Fruit fly (Drosophila melanogaster): ENCODE results near the gene qua.
A peak's percentile ranks its signal among the peaks of the same experiment; 100 is the strongest.

qua gene

DNA sequence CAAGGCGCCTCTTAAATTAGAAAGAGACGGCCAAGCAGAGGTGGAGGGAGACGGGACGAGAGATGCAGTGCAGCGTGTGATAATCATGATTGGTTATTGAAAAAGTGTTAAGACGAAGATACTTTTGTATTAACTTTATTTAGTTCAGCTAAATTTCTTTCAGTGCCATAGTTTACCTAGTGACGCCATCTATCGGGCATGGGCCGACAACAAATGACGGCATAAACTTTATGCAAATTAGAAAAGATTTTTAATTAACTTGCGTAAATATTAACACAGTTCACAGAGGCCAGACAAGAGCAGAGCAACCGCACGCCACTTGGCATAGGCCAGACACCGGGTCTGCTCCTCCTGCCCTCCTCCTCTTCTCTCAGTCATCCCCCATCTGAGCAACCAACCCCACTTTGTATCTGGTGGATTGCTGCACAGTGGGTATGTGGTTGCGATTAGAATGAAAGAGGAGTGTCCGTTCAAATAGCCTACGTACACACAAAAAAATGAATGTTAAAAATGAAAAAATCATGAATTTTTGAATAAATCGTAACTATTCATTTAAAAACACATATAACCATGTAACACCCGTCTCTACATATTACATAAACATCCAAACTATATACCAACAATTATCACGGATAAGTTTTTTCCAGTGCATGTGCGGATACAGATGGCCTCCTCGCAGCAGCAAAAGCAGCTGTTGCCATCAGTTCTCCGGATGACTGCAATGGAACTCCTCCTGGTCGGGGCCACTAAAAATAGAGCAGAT lies 30.9 kb downstream of the qua start (continued):
- TF ChIP-seq chn (GFP tag; optimal IDR thresholded peaks at IDR 0.05) (peak; percentile 60), so (GFP tag; IDR thresholded peaks at IDR 0.05) (peak; percentile 64; the same call in 1 of the 3 replicates), CG12942 (GFP tag; optimal IDR thresholded peaks at IDR 0.05) (peak; percentile 72), hth (optimal IDR thresholded peaks at IDR 0.05) (no peak), jing (GFP tag; optimal IDR thresholded peaks at IDR 0.05) (peak; percentile 69), Bgb (GFP tag; IDR thresholded peaks at IDR 0.05; ENCODE audit: partially characterized antibody) (no peak), CG2129 (GFP tag; IDR thresholded peaks at IDR 0.05; ENCODE audit: partially characterized antibody) (no peak), luna (GFP tag; optimal IDR thresholded peaks at IDR 0.05) (no peak), corto (GFP tag; optimal IDR thresholded peaks at IDR 0.05) (no peak), CG13424 (tag; optimal IDR thresholded peaks at IDR 0.05) (peak; percentile 87), CG34376 (GFP tag; optimal IDR thresholded peaks at IDR 0.05) (peak; percentile 30), CG30020 (tag; optimal IDR thresholded peaks at IDR 0.05) (no peak), CG12155 (GFP tag; optimal IDR thresholded peaks at IDR 0.05) (peak; percentile 73), Hey (tag; optimal IDR thresholded peaks at IDR 0.05) (no peak), CG8388 (GFP tag; optimal IDR thresholded peaks at IDR 0.05) (peak; percentile 86), CG8089 (GFP tag; optimal IDR thresholded peaks at IDR 0.05) (peak; percentile 67), pros (GFP tag; optimal IDR thresholded peaks at IDR 0.05) (no peak), D19A (tag; optimal IDR thresholded peaks at IDR 0.05) (peak; percentile 85), dimm (GFP tag; IDR thresholded peaks at IDR 0.05) (peak; percentile 62; the same call in 1 of the 2 replicates), Hmr (GFP tag; optimal IDR thresholded peaks at IDR 0.05) (peak; percentile 79), H15 (GFP tag; IDR thresholded peaks at IDR 0.05) (peak; percentile 71; the same call in 2 of the 3 replicates), Jarid2 (GFP tag; optimal IDR thresholded peaks at IDR 0.05) (peak; percentile 57), tio (GFP tag; optimal IDR thresholded peaks at IDR 0.05) (peak; percentile 79), CG7372 (GFP tag; IDR thresholded peaks at IDR 0.05) (peak; percentile 67), CG7556 (GFP tag; optimal IDR thresholded peaks at IDR 0.05) (peak; percentile 85), ERR (GFP tag; optimal IDR thresholded peaks at IDR 0.05) (peak; percentile 61), Ada2b (GFP tag; IDR thresholded peaks at IDR 0.05) (peak; percentile 68), onecut (GFP tag; IDR thresholded peaks at IDR 0.05) (no peak), sd (tag; optimal IDR thresholded peaks at IDR 0.05) (no peak), CG7839 (tag; optimal IDR thresholded peaks at IDR 0.05) (peak; percentile 87), ssp (GFP tag; IDR thresholded peaks at IDR 0.05) (peak; percentile 74), Hr39 (optimal IDR thresholded peaks at IDR 0.05) (no peak), mam (GFP tag; optimal IDR thresholded peaks at IDR 0.05) (peak; percentile 82), CG31224 (GFP tag; IDR thresholded peaks at IDR 0.05) (peak; percentile 45; the same call in 1 of the 2 replicates), insv (GFP tag; optimal IDR thresholded peaks at IDR 0.05) (no peak), mld (GFP tag; IDR thresholded peaks at IDR 0.05; ENCODE audit: partially characterized antibody) (no peak), Nf-YB (GFP tag; optimal IDR thresholded peaks at IDR 0.05) (no peak), CG10274 (GFP tag; optimal IDR thresholded peaks at IDR 0.05) (no peak), Adf1 (GFP tag; IDR thresholded peaks at IDR 0.05) (peak; percentile 43; the same call in 1 of the 2 replicates), CG6683 (GFP tag; optimal IDR thresholded peaks at IDR 0.05) (peak; percentile 53), bsh (GFP tag; optimal IDR thresholded peaks at IDR 0.05) (peak; percentile 60 to 92), tup (GFP tag; optimal IDR thresholded peaks at IDR 0.05) (peak; percentile 27), Fer2 (tag; optimal IDR thresholded peaks at IDR 0.05) (peak; percentile 43), CG4707 (GFP tag; optimal IDR thresholded peaks at IDR 0.05) (peak; percentile 76), eve (GFP tag; optimal IDR thresholded peaks at IDR 0.05) (peak in 1 of 2 experiments; percentile 93), Usf (GFP tag; optimal IDR thresholded peaks at IDR 0.05) (no peak), CG9817 (tag; optimal IDR thresholded peaks at IDR 0.05) (peak; percentile 70), Dek (tag; optimal IDR thresholded peaks at IDR 0.05) (peak; percentile 76), HLH54F (GFP tag; optimal IDR thresholded peaks at IDR 0.05) (peak; percentile 72)
